Worm (Caenorhabditis elegans) whole organism, L4 larva: ENCODE data around the gene srbc-58.

ENCODE experiments used
- F26F4.8 ChIP-seq: fragments of 200-800 bp; sonication (Bioruptor generic); conservative IDR thresholded peaks from 2 replicates; pipeline ENCODE4 v1.3.6; 2022; ENCODE audit warnings: missing genetic modification characterization, missing compliant biosample characterization
- F37D6.2 ChIP-seq: sonication (generic microtip); optimal IDR thresholded peaks from 2 replicates; lab custom pipeline; 2016; ENCODE audit warnings: mild to moderate bottlenecking, missing genetic modification characterization, missing compliant biosample characterization
- F44E2.7 ChIP-seq: fragments of 200-800 bp; sonication (Bioruptor generic); IDR thresholded peaks from 2 replicates; pipeline ENCODE4 v2.1.2; 2022; ENCODE audit warnings: missing genetic modification characterization, missing compliant biosample characterization
- F49E8.2 ChIP-seq: sonication (generic microtip); optimal IDR thresholded peaks from 2 replicates; lab custom pipeline; 2016; ENCODE audit warnings: missing compliant biosample characterization, mild to moderate bottlenecking, missing genetic modification characterization, borderline replicate concordance
- Y75B8A.6 ChIP-seq: fragments of 200-800 bp; sonication (Bioruptor generic); IDR thresholded peaks from 2 replicates; pipeline ENCODE4 v1.3.6; 2022; ENCODE audit warnings: missing genetic modification reagents, missing genetic modification characterization, missing compliant biosample characterization
- ZK546.5 ChIP-seq, 2 experiments: sonication (generic microtip); optimal IDR thresholded peaks; 2 replicates each; lab custom pipeline; 2017; ENCODE audit warnings: missing biosample characterization in 2 of 2, missing genetic modification characterization in 2 of 2
- aha-1 ChIP-seq: fragments of 150-350 bp; peaks from one replicate; lab custom pipeline; 2014; ENCODE audit warnings: missing biosample characterization, missing genetic modification characterization
- ceh-20 ChIP-seq: fragments of 200-800 bp; sonication (Bioruptor generic); IDR thresholded peaks from 2 replicates; pipeline ENCODE4 v1.3.6; 2022; ENCODE audit warnings: missing genetic modification reagents, missing genetic modification characterization, missing compliant biosample characterization
- ceh-32 ChIP-seq: sonication (generic microtip); optimal IDR thresholded peaks from 2 replicates; lab custom pipeline; 2016; ENCODE audit warnings: mild to moderate bottlenecking, missing genetic modification characterization, missing compliant biosample characterization; ENCODE audit not compliant: poor library complexity
- daf-8 ChIP-seq: fragments of 200-800 bp; sonication (Bioruptor generic); IDR thresholded peaks from 2 replicates; pipeline ENCODE4 v1.3.6; 2022; ENCODE audit warnings: missing genetic modification characterization, missing compliant biosample characterization
- dve-1 ChIP-seq: sonication (generic microtip); optimal IDR thresholded peaks from 2 replicates; lab custom pipeline; 2017; ENCODE audit warnings: antibody characterized with exemption, mild to moderate bottlenecking, missing genetic modification characterization, missing compliant biosample characterization; ENCODE audit not compliant: insufficient read depth
- egl-27 ChIP-seq: sonication (generic microtip); optimal IDR thresholded peaks from 3 replicates; lab custom pipeline; 2017; ENCODE audit warnings: missing biosample characterization, missing genetic modification reagents, missing genetic modification characterization
- egl-43 ChIP-seq: fragments of 200-800 bp; sonication (Bioruptor generic); IDR thresholded peaks from 2 replicates; pipeline ENCODE4 v1.3.6; 2022; ENCODE audit warnings: missing genetic modification reagents, missing genetic modification characterization, missing compliant biosample characterization
- hif-1 ChIP-seq, 2 experiments: sonication (generic microtip); optimal IDR thresholded peaks; 2 replicates each; lab custom pipeline; 2016 to 2017; ENCODE audit warnings: missing compliant biosample characterization in 2 of 2, missing genetic modification characterization in 2 of 2, missing genetic modification reagents in 2 of 2, missing genotype in 2 of 2, mild to moderate bottlenecking in 1 of 2
- hlh-30 ChIP-seq: sonication (generic microtip); optimal IDR thresholded peaks from 2 replicates; lab custom pipeline; 2017; ENCODE audit warnings: antibody characterized with exemption, mild to moderate bottlenecking, missing genetic modification characterization, missing compliant biosample characterization; ENCODE audit not compliant: insufficient read depth
- lim-7 ChIP-seq: fragments of 200-800 bp; sonication (Bioruptor generic); IDR thresholded peaks from 2 replicates; pipeline ENCODE4 v1.3.6; 2022; ENCODE audit warnings: missing genetic modification characterization, missing compliant biosample characterization
- lin-1 ChIP-seq: fragments of 200-800 bp; sonication (Bioruptor generic); IDR thresholded peaks from 2 replicates; pipeline ENCODE4 v1.3.6; 2022; ENCODE audit warnings: missing genetic modification reagents, missing genetic modification characterization, missing compliant biosample characterization
- lin-13 ChIP-seq: fragments of 150-350 bp; optimal IDR thresholded peaks from 2 replicates; lab custom pipeline; 2014; ENCODE audit warnings: missing biosample characterization, missing genetic modification reagents, missing genetic modification characterization
- lir-3 ChIP-seq: sonication (generic microtip); optimal IDR thresholded peaks from 2 replicates; lab custom pipeline; 2016; ENCODE audit warnings: mild to moderate bottlenecking, missing genetic modification characterization, missing compliant biosample characterization
- lsy-2 ChIP-seq, 2 experiments: fragments of 150-350 bp in 1 of 2; sonication (generic microtip) in 1 of 2; optimal IDR thresholded peaks; 2 replicates each; lab custom pipeline; 2014 to 2017; ENCODE audit warnings: missing biosample characterization in 2 of 2, missing genetic modification characterization in 2 of 2
- mdt-29 ChIP-seq: fragments of 200-800 bp; sonication (Bioruptor generic); IDR thresholded peaks from 2 replicates; pipeline ENCODE4 v1.3.6; 2022; ENCODE audit warnings: missing genetic modification reagents, missing genetic modification characterization, missing compliant biosample characterization
- mep-1 ChIP-seq: fragments of 150-350 bp; sonication (generic microtip); optimal IDR thresholded peaks from 3 replicates; lab custom pipeline; 2014; ENCODE audit warnings: missing biosample characterization, missing genetic modification characterization
- mes-2 ChIP-seq: sonication (generic microtip); optimal IDR thresholded peaks from 2 replicates; lab custom pipeline; 2016; ENCODE audit warnings: missing genotype, mild to moderate bottlenecking, missing genetic modification characterization, missing compliant biosample characterization; ENCODE audit not compliant: poor library complexity, severe bottlenecking
- nhr-10 ChIP-seq: fragments of 150-350 bp; optimal IDR thresholded peaks from 2 replicates; lab custom pipeline; 2014; ENCODE audit warnings: missing biosample characterization, missing genetic modification characterization
- nhr-102 ChIP-seq: sonication (generic microtip); optimal IDR thresholded peaks from 2 replicates; lab custom pipeline; 2016; ENCODE audit warnings: mild to moderate bottlenecking, missing genetic modification characterization, moderate library complexity, missing compliant biosample characterization
- nhr-237 ChIP-seq: sonication (generic microtip); optimal IDR thresholded peaks from 2 replicates; lab custom pipeline; 2017; ENCODE audit warnings: missing biosample characterization, missing genetic modification characterization
- nhr-48 ChIP-seq: sonication (generic microtip); optimal IDR thresholded peaks from 2 replicates; lab custom pipeline; 2016; ENCODE audit warnings: mild to moderate bottlenecking, missing genetic modification characterization, missing compliant biosample characterization
- nhr-6 ChIP-seq: fragments of 150-350 bp; optimal IDR thresholded peaks from 2 replicates; lab custom pipeline; 2014; ENCODE audit warnings: missing biosample characterization, missing genetic modification characterization
- nhr-76 ChIP-seq: fragments of 150-350 bp; optimal IDR thresholded peaks from 2 replicates; lab custom pipeline; 2014; ENCODE audit warnings: missing biosample characterization, missing genetic modification characterization
- php-3 ChIP-seq: fragments of 200-800 bp; sonication (Bioruptor generic); IDR thresholded peaks from 2 replicates; pipeline ENCODE4 v1.3.6; 2022; ENCODE audit warnings: missing genetic modification reagents, missing genetic modification characterization, missing compliant biosample characterization
- pqm-1 ChIP-seq: sonication (generic microtip); optimal IDR thresholded peaks from 2 replicates; lab custom pipeline; 2017; ENCODE audit warnings: missing biosample characterization, missing genetic modification characterization
- rbr-2 ChIP-seq: sonication (generic microtip); optimal IDR thresholded peaks from 2 replicates; lab custom pipeline; 2016; ENCODE audit warnings: missing genotype, missing genetic modification characterization, missing compliant biosample characterization
- saeg-2 ChIP-seq: fragments of 200-800 bp; sonication (Bioruptor generic); IDR thresholded peaks from 2 replicates; pipeline ENCODE4 v1.3.6; 2022; ENCODE audit warnings: missing genetic modification reagents, missing genetic modification characterization, missing compliant biosample characterization
- sdz-12 ChIP-seq: fragments of 200-800 bp; sonication (Bioruptor generic); optimal IDR thresholded peaks from 2 replicates; lab custom pipeline; 2018; ENCODE audit warnings: mild to moderate bottlenecking, missing genetic modification characterization, missing compliant biosample characterization
- skn-1 ChIP-seq: fragments of 150-350 bp; optimal IDR thresholded peaks from 2 replicates; lab custom pipeline; 2014; ENCODE audit warnings: missing biosample characterization, missing genetic modification characterization
- snpc-4 ChIP-seq: fragments of 150-350 bp; optimal IDR thresholded peaks from 2 replicates; lab custom pipeline; 2014; ENCODE audit warnings: missing biosample characterization, missing genetic modification characterization
- spr-1 ChIP-seq: sonication (generic microtip); optimal IDR thresholded peaks from 2 replicates; lab custom pipeline; 2016; ENCODE audit warnings: mild to moderate bottlenecking, missing genetic modification characterization, missing compliant biosample characterization
- spr-3 ChIP-seq: fragments of 200-800 bp; sonication (Bioruptor generic); optimal IDR thresholded peaks from 2 replicates; lab custom pipeline; 2018; ENCODE audit warnings: mild to moderate bottlenecking, missing genetic modification characterization, missing compliant biosample characterization
- tag-97 ChIP-seq: fragments of 200-800 bp; sonication (Bioruptor generic); IDR thresholded peaks from 2 replicates; pipeline ENCODE4 v1.3.6; 2022; ENCODE audit warnings: missing genetic modification characterization, missing compliant biosample characterization
- zag-1 ChIP-seq: fragments of 150-350 bp; optimal IDR thresholded peaks from 2 replicates; lab custom pipeline; 2014; ENCODE audit warnings: missing biosample characterization, missing genetic modification characterization
- zfp-3 ChIP-seq: fragments of 200-800 bp; sonication (Bioruptor generic); conservative IDR thresholded peaks from 2 replicates; pipeline ENCODE4 v1.3.6; 2022; ENCODE audit warnings: missing genetic modification reagents, missing genetic modification characterization, missing compliant biosample characterization
- zip-2 ChIP-seq: fragments of 150-350 bp; optimal IDR thresholded peaks from 2 replicates; lab custom pipeline; 2014; ENCODE audit warnings: missing biosample characterization, missing genetic modification characterization

Gene srbc-58

ce11 chrV:743348-743747 lies 31.4 kb upstream of the srbc-58 start, which contains the start of gene str-134:
Gene str-134 (plus strand): TSS chrV:743648.
- TF ChIP-seq lim-7 (no peak), tag-97 (GFP tag; lab: Robert Waterston, UW) (no peak), nhr-48 (no peak), daf-8 (no peak), php-3 (no peak), spr-1 (tag; lab: Kevin White, UChicago) (no peak), zfp-3 (GFP tag; lab: Robert Waterston, UW) (no peak), ceh-20 (GFP tag; lab: Robert Waterston, UW) (no peak), mes-2 (tag; lab: Kevin White, UChicago) (no peak), saeg-2 (GFP tag; lab: Robert Waterston, UW) (no peak), lin-1 (GFP tag; lab: Robert Waterston, UW) (no peak), sdz-12 (GFP tag; lab: Kevin White, UChicago) (no peak)

ce11 chrV:748044-748443 lies 26.8 kb upstream of the srbc-58 start, which contains the start of gene sri-4:
Gene sri-4 (plus strand): TSS chrV:748344.
- TF ChIP-seq ceh-20 (GFP tag; lab: Robert Waterston, UW) = no peak
- no peak for TF ChIP-seq zag-1 (tag; lab: Kevin White, UChicago)
- TF ChIP-seq F26F4.8 (GFP tag; lab: Robert Waterston, UW) = no peak
- TF ChIP-seq F37D6.2 (tag; lab: Kevin White, UChicago) = no peak
- no peak for TF ChIP-seq hif-1 (tag; optimal IDR thresholded peaks at IDR 0.05; lab: Kevin White, UChicago)
- no peak for TF ChIP-seq ZK546.5 (tag; optimal IDR thresholded peaks at IDR 0.05; lab: Kevin White, UChicago)
- TF ChIP-seq nhr-237 (tag; lab: Kevin White, UChicago) = no peak
- TF ChIP-seq egl-43 (GFP tag; lab: Robert Waterston, UW) = no peak
- TF ChIP-seq F49E8.2 (tag; lab: Kevin White, UChicago) = no peak
- TF ChIP-seq pqm-1 (tag; lab: Kevin White, UChicago) = no peak
- no peak for TF ChIP-seq Y75B8A.6 (GFP tag; lab: Robert Waterston, UW)
- TF ChIP-seq zip-2 = no peak
- TF ChIP-seq egl-27 (tag; lab: Kevin White, UChicago) = no peak
- no peak for TF ChIP-seq dve-1 (tag; lab: Kevin White, UChicago)
- TF ChIP-seq nhr-6 (tag; lab: Kevin White, UChicago) = no peak
- TF ChIP-seq skn-1 (tag; lab: Kevin White, UChicago) = no peak
- TF ChIP-seq spr-3 (GFP tag; lab: Kevin White, UChicago) = no peak
- no peak for TF ChIP-seq aha-1 (tag; lab: Kevin White, UChicago)

ce11 chrV:752679-753333 lies 22.0 kb upstream of the srbc-58 start, which contains the start of the genes str-262 and srp-1:
Gene str-262 (minus strand): TSS chrV:752779.
Gene srp-1 (plus strand): TSS chrV:753283.
- no peak for TF ChIP-seq nhr-102 (tag; lab: Kevin White, UChicago)
- no peak for TF ChIP-seq nhr-10 (tag; lab: Kevin White, UChicago)
- no peak for TF ChIP-seq saeg-2 (GFP tag; lab: Robert Waterston, UW)
- no peak for TF ChIP-seq ZK546.5 (tag; optimal IDR thresholded peaks at IDR 0.05; lab: Kevin White, UChicago)
- no peak for TF ChIP-seq lin-13
- TF ChIP-seq mep-1 (tag; lab: Kevin White, UChicago) = no peak
- no peak for TF ChIP-seq ceh-32 (tag; lab: Kevin White, UChicago)
- TF ChIP-seq rbr-2 = no peak
- no peak for TF ChIP-seq Y75B8A.6 (GFP tag; lab: Robert Waterston, UW)
- no peak for TF ChIP-seq lsy-2 (tag; optimal IDR thresholded peaks at IDR 0.05; lab: Kevin White, UChicago)
- no peak for TF ChIP-seq F44E2.7 (GFP tag; lab: Robert Waterston, UW)
- TF ChIP-seq nhr-76 (tag; lab: Kevin White, UChicago) = no peak
- no peak for TF ChIP-seq hlh-30 (tag; lab: Kevin White, UChicago)
- TF ChIP-seq nhr-237 (tag; lab: Kevin White, UChicago) = no peak
- no peak for TF ChIP-seq lin-1 (GFP tag; lab: Robert Waterston, UW)
- TF ChIP-seq lir-3 (tag; lab: Kevin White, UChicago) = no peak
- TF ChIP-seq mdt-29 (GFP tag; lab: Robert Waterston, UW) = no peak
- TF ChIP-seq snpc-4 (tag; lab: Kevin White, UChicago) = no peak
- no peak for TF ChIP-seq tag-97 (GFP tag; lab: Robert Waterston, UW)
- TF ChIP-seq, all 104 proteins: peak for 0
